Worm (Caenorhabditis elegans) whole organism, young adult: ENCODE measurements around the gene Y71H2AM.6.
A peak's percentile ranks its signal among the peaks of the same experiment; 100 is the strongest.
"Not testable (repeated sequence)": the region's sequence is repeated elsewhere in the genome, so short reads cannot be mapped to it uniquely, and the experiment has no call there.

Source experiments
- B0336.3 ChIP-seq: fragments of 200-800 bp; sonication (Bioruptor generic); IDR thresholded peaks from 2 replicates; pipeline ENCODE4 v1.3.6; 2022; ENCODE audit warnings: missing genetic modification characterization, missing compliant biosample characterization
- F37B4.10 ChIP-seq: fragments of 200-800 bp; sonication (Bioruptor generic); IDR thresholded peaks from 2 replicates; pipeline ENCODE4 v1.3.6; 2022; ENCODE audit warnings: missing genetic modification characterization, missing compliant biosample characterization
- F39B2.1 ChIP-seq: fragments of 200-800 bp; sonication (Bioruptor generic); IDR thresholded peaks from 2 replicates; pipeline ENCODE4 v1.3.6; 2022; ENCODE audit warnings: missing genetic modification reagents, missing genetic modification characterization, missing compliant biosample characterization
- K12H6.12 ChIP-seq: fragments of 200-800 bp; sonication (Bioruptor generic); optimal IDR thresholded peaks from 2 replicates; lab custom pipeline; 2018; ENCODE audit warnings: mild to moderate bottlenecking, missing genetic modification characterization, missing compliant biosample characterization
- Y67H2A.10 ChIP-seq: fragments of 200-800 bp; sonication (Bioruptor generic); conservative IDR thresholded peaks from 2 replicates; pipeline ENCODE4 v1.3.6; 2022; ENCODE audit warnings: missing genetic modification reagents, missing genetic modification characterization, missing compliant biosample characterization
- Y95B8A.8 ChIP-seq: fragments of 200-800 bp; sonication (Bioruptor generic); IDR thresholded peaks from 2 replicates; pipeline ENCODE4 v1.3.6; 2022; ENCODE audit warnings: missing genetic modification reagents, missing genetic modification characterization, missing compliant biosample characterization
- ZK185.1 ChIP-seq: sonication (generic microtip); optimal IDR thresholded peaks from 2 replicates; lab custom pipeline; 2016; ENCODE audit warnings: mild to moderate bottlenecking, missing genetic modification characterization, missing compliant biosample characterization; ENCODE audit not compliant: poor library complexity, severe bottlenecking
- aptf-2 ChIP-seq: fragments of 200-800 bp; sonication (Bioruptor generic); conservative IDR thresholded peaks from 2 replicates; pipeline ENCODE4 v1.3.6; 2022; ENCODE audit warnings: missing genetic modification reagents, missing genetic modification characterization, missing compliant biosample characterization
- ceh-58 ChIP-seq: fragments of 200-800 bp; sonication (Bioruptor generic); IDR thresholded peaks from 2 replicates; pipeline ENCODE4 v1.3.6; 2022; ENCODE audit warnings: missing genetic modification characterization, missing compliant biosample characterization
- ceh-91 ChIP-seq: fragments of 200-800 bp; sonication (Bioruptor generic); IDR thresholded peaks from 2 replicates; pipeline ENCODE4 v1.3.6; 2022; ENCODE audit warnings: missing genetic modification reagents, missing genetic modification characterization, missing compliant biosample characterization
- dox-1 ChIP-seq: fragments of 200-800 bp; sonication (Bioruptor generic); IDR thresholded peaks from 2 replicates; pipeline ENCODE4 v1.3.6; 2022; ENCODE audit warnings: missing genetic modification reagents, missing genetic modification characterization, missing compliant biosample characterization
- dpl-1 ChIP-seq: fragments of 150-350 bp; optimal IDR thresholded peaks from 2 replicates; lab custom pipeline; 2014; ENCODE audit warnings: missing biosample characterization, missing genetic modification reagents, missing genetic modification characterization
- egl-44 ChIP-seq: fragments of 200-800 bp; sonication (Bioruptor generic); IDR thresholded peaks from 2 replicates; pipeline ENCODE4 v1.3.6; 2022; ENCODE audit warnings: missing genetic modification reagents, missing genetic modification characterization, missing compliant biosample characterization
- ekl-4 ChIP-seq: fragments of 200-800 bp; sonication (Bioruptor generic); IDR thresholded peaks from 2 replicates; pipeline ENCODE4 v1.3.6; 2022; ENCODE audit warnings: missing genetic modification reagents, missing genetic modification characterization, missing compliant biosample characterization
- hlh-12 ChIP-seq: sonication (generic microtip); optimal IDR thresholded peaks from 2 replicates; lab custom pipeline; 2016; ENCODE audit warnings: missing genetic modification characterization, missing compliant biosample characterization
- lin-26 ChIP-seq: fragments of 200-800 bp; sonication (Bioruptor generic); IDR thresholded peaks from 2 replicates; pipeline ENCODE4 v1.3.6; 2022; ENCODE audit warnings: missing genetic modification reagents, missing genetic modification characterization, missing compliant biosample characterization
- lin-54 ChIP-seq: fragments of 200-800 bp; sonication (Bioruptor generic); optimal IDR thresholded peaks from 2 replicates; lab custom pipeline; 2018; ENCODE audit warnings: mild to moderate bottlenecking, missing genetic modification characterization, missing compliant biosample characterization
- lsy-27 ChIP-seq: sonication (generic microtip); optimal IDR thresholded peaks from 2 replicates; lab custom pipeline; 2017; ENCODE audit warnings: missing genetic modification characterization, mild to moderate bottlenecking, missing compliant biosample characterization, antibody characterized with exemption, missing genotype, borderline replicate concordance; ENCODE audit not compliant: insufficient read depth
- mxl-1 ChIP-seq: sonication (generic microtip); optimal IDR thresholded peaks from 2 replicates; lab custom pipeline; 2016; ENCODE audit warnings: missing genetic modification characterization, missing compliant biosample characterization
- nfyb-1 ChIP-seq: fragments of 200-800 bp; sonication (Bioruptor generic); IDR thresholded peaks from 2 replicates; pipeline ENCODE4 v1.3.6; 2022; ENCODE audit warnings: missing genetic modification reagents, missing genetic modification characterization, missing compliant biosample characterization
- nhr-179 ChIP-seq: sonication (generic microtip); optimal IDR thresholded peaks from 2 replicates; lab custom pipeline; 2016; ENCODE audit warnings: mild to moderate bottlenecking, missing genetic modification characterization, missing compliant biosample characterization
- nhr-90 ChIP-seq: sonication (generic microtip); optimal IDR thresholded peaks from 2 replicates; lab custom pipeline; 2016; ENCODE audit warnings: missing genotype, mild to moderate bottlenecking, missing genetic modification characterization, missing compliant biosample characterization
- pbrm-1 ChIP-seq: fragments of 200-800 bp; sonication (Bioruptor generic); IDR thresholded peaks from 2 replicates; pipeline ENCODE4 v1.3.6; 2022; ENCODE audit warnings: missing genetic modification reagents, missing genetic modification characterization, missing compliant biosample characterization
- rpc-1 ChIP-seq, 2 experiments: fragments of 150-350 bp in 1 of 2; sonication (generic microtip) in 1 of 2; optimal IDR thresholded peaks; 2 replicates each; lab custom pipeline; 2014 to 2018; ENCODE audit warnings: missing biosample characterization in 1 of 2, missing genetic modification characterization in 1 of 2, missing genetic modification reagents in 1 of 2, missing genotype in 1 of 2
- snpc-1.1 ChIP-seq: sonication (generic microtip); optimal IDR thresholded peaks from 2 replicates; lab custom pipeline; 2017; ENCODE audit warnings: missing genetic modification characterization, mild to moderate bottlenecking, missing compliant biosample characterization, antibody characterized with exemption, moderate library complexity, missing genotype, missing genetic modification reagents; ENCODE audit not compliant: insufficient read depth
- snpc-1.3 ChIP-seq: sonication (generic microtip); optimal IDR thresholded peaks from 2 replicates; lab custom pipeline; 2017; ENCODE audit warnings: missing genetic modification characterization, mild to moderate bottlenecking, missing compliant biosample characterization, antibody characterized with exemption, moderate library complexity, missing genotype, missing genetic modification reagents; ENCODE audit not compliant: insufficient read depth
- snpc-3.4 ChIP-seq: sonication (generic microtip); optimal IDR thresholded peaks from 2 replicates; lab custom pipeline; 2017; ENCODE audit warnings: missing genetic modification characterization, mild to moderate bottlenecking, missing compliant biosample characterization, antibody characterized with exemption, moderate library complexity, missing genotype, missing genetic modification reagents
- snpc-4 ChIP-seq, 5 experiments: fragments of 150-350 bp in 1 of 5; sonication (generic microtip) in 4 of 5; optimal IDR thresholded peaks; 2 replicates each; lab custom pipeline; 2014 to 2018; ENCODE audit warnings: missing genetic modification characterization in 5 of 5, missing biosample characterization in 3 of 5, antibody characterized with exemption in 2 of 5, mild to moderate bottlenecking in 2 of 5, missing compliant biosample characterization in 2 of 5, missing genotype in 2 of 5, moderate library complexity in 2 of 5, missing genetic modification reagents in 1 of 5
- tbp1 ChIP-seq: fragments of 200-800 bp; sonication (Bioruptor generic); optimal IDR thresholded peaks from 2 replicates; lab custom pipeline; 2018; ENCODE audit warnings: mild to moderate bottlenecking, missing genetic modification characterization, missing compliant biosample characterization
- unc-62 ChIP-seq: fragments of 150-350 bp; optimal IDR thresholded peaks from 2 replicates; lab custom pipeline; 2014; ENCODE audit warnings: missing biosample characterization, missing genetic modification reagents, missing genetic modification characterization
- xnd-1 ChIP-seq: sonication (generic microtip); optimal IDR thresholded peaks from 2 replicates; lab custom pipeline; 2016; ENCODE audit warnings: missing genotype, missing genetic modification reagents, missing genetic modification characterization, missing compliant biosample characterization
- zfh-2 ChIP-seq: fragments of 200-800 bp; sonication (Bioruptor generic); conservative IDR thresholded peaks from 2 replicates; pipeline ENCODE4 v1.3.6; 2022; ENCODE audit warnings: missing genetic modification reagents, missing genetic modification characterization, missing compliant biosample characterization
- ztf-6 ChIP-seq: fragments of 200-800 bp; sonication (Bioruptor generic); IDR thresholded peaks from 2 replicates; pipeline ENCODE4 v1.3.6; 2022; ENCODE audit warnings: missing genetic modification reagents, missing genetic modification characterization, missing compliant biosample characterization

Y71H2AM.6 gene

ce11 chrIII:2795442-2796023, 14.7 kb downstream of the Y71H2AM.6 start (continued):
- TF ChIP-seq ekl-4 (peak; percentile 50; the same call in 1 of the 2 replicates), zfh-2 (GFP tag; lab: Robert Waterston, UW) (peak; percentile 46; the same call in 1 of the 2 replicates), hlh-12 (tag; lab: Kevin White, UChicago) (no peak), lsy-27 (tag; lab: Kevin White, UChicago) (no peak), dox-1 (GFP tag; lab: Robert Waterston, UW) (peak; percentile 70), ceh-58 (GFP tag; lab: Robert Waterston, UW) (0 out of 2 replicates have a peak, but pooled peaks have one; percentile 75), dpl-1 (no peak), lin-54 (GFP tag; lab: Kevin White, UChicago) (no peak), aptf-2 (0 out of 2 replicates have a peak, but pooled peaks have one; percentile 53), Y95B8A.8 (GFP tag; lab: Robert Waterston, UW) (no peak), xnd-1 (peak; percentile 26), mxl-1 (tag; lab: Kevin White, UChicago) (peak; percentile 13), K12H6.12 (tag; lab: Kevin White, UChicago) (no peak), tbp1 (GFP tag; lab: Kevin White, UChicago) (peak; percentile 23), lin-26 (GFP tag; lab: Robert Waterston, UW) (peak; percentile 67; the same call in 1 of the 2 replicates), egl-44 (GFP tag; lab: Robert Waterston, UW) (no peak), snpc-1.1 (peak; percentile 61), B0336.3 (peak; percentile 40; the same call in 1 of the 2 replicates), F37B4.10 (GFP tag; lab: Robert Waterston, UW) (no peak), pbrm-1 (GFP tag; lab: Robert Waterston, UW) (peak; percentile 54)

DNA sequence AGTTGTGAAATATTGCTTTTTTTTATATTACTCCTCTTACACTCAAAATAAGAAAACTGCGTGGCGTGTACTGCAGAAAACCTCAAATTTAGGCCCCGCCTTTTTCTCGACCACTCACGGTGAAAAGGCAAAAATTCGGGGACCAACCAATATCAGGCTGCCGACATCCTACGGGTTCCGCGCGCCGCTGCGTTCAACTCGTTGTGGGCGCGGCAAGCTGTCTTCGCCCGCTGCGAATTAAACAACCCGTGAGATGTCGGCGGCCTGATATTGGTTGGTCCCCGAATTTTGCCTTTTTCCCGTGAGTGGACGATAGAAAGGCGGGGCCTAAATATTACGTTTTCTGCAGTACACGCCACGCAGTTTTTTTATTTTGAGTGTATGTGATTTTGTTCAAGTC, 16.6 kb downstream of the Y71H2AM.6 start:
- not testable (repeated sequence) for TF ChIP-seq snpc-4 (GFP tag; optimal IDR thresholded peaks at IDR 0.05; lab: Kevin White, UChicago)
- TF ChIP-seq snpc-4 (tag; optimal IDR thresholded peaks at IDR 0.05; lab: Kevin White, UChicago), result peak in 1 of 4 experiments; percentile 78

- TF ChIP-seq ceh-91 (GFP tag; lab: Robert Waterston, UW), result no peak
- TF ChIP-seq B0336.3, result no peak
- no peak for TF ChIP-seq ztf-6 (GFP tag; lab: Robert Waterston, UW)
- no peak for TF ChIP-seq snpc-3.4 (tag; lab: Kevin White, UChicago)
- TF ChIP-seq F39B2.1 (GFP tag; lab: Robert Waterston, UW), result no peak
- TF ChIP-seq rpc-1 (optimal IDR thresholded peaks at IDR 0.05; lab: Kevin White, UChicago), result no peak
- no peak for TF ChIP-seq rpc-1 (tag; optimal IDR thresholded peaks at IDR 0.05; lab: Kevin White, UChicago)
- TF ChIP-seq unc-62 (GFP tag; lab: Kevin White, UChicago), result no peak
- no peak for TF ChIP-seq nfyb-1
- no peak for TF ChIP-seq nhr-179 (tag; lab: Kevin White, UChicago)
- no peak for TF ChIP-seq Y67H2A.10
- no peak for TF ChIP-seq ZK185.1
- TF ChIP-seq nhr-90 (tag; lab: Kevin White, UChicago), result no peak
- TF ChIP-seq snpc-1.3 (tag; lab: Kevin White, UChicago), result no peak
Observed at ce11 chrIII:2800743-2801142, 19.9 kb downstream of the Y71H2AM.6 start.
